Worm (Caenorhabditis elegans) whole organism, mixed stage, embryonic: Measurements from ENCODE around the gene Y46G5A.47.

ENCODE experiments used
- ceh-39 ChIP-seq: fragments of 150-350 bp; optimal IDR thresholded peaks from 2 replicates; lab custom pipeline; 2014; ENCODE audit warnings: missing biosample characterization, missing genetic modification characterization
- elt-3 ChIP-seq: fragments of 150-350 bp; optimal IDR thresholded peaks from 2 replicates; lab custom pipeline; 2014; ENCODE audit warnings: missing biosample characterization, missing genetic modification characterization
- ham-2 ChIP-seq: fragments of 200-800 bp; sonication (Bioruptor generic); optimal IDR thresholded peaks from 2 replicates; lab custom pipeline; 2018; ENCODE audit warnings: mild to moderate bottlenecking, missing genetic modification characterization, missing compliant biosample characterization
- mep-1 ChIP-seq: fragments of 150-350 bp; optimal IDR thresholded peaks from 2 replicates; lab custom pipeline; 2017; ENCODE audit warnings: missing biosample characterization, missing genetic modification reagents, missing genetic modification characterization, inconsistent platforms
- nhr-28 ChIP-seq: fragments of 150-350 bp; optimal IDR thresholded peaks from 2 replicates; lab custom pipeline; 2014; ENCODE audit warnings: missing biosample characterization, missing genetic modification characterization
- snpc-4 ChIP-seq: fragments of 150-350 bp; optimal IDR thresholded peaks from 2 replicates; lab custom pipeline; 2014; ENCODE audit warnings: missing biosample characterization, missing genetic modification characterization
- sptf-1 ChIP-seq: sonication (generic microtip); optimal IDR thresholded peaks from 2 replicates; lab custom pipeline; 2017; ENCODE audit warnings: mild to moderate bottlenecking, missing genetic modification characterization, moderate library complexity, missing compliant biosample characterization
- unc-39 ChIP-seq: fragments of 150-350 bp; optimal IDR thresholded peaks from 2 replicates; lab custom pipeline; 2014; ENCODE audit warnings: missing biosample characterization, missing genetic modification characterization
- zip-8 ChIP-seq: fragments of 150-350 bp; optimal IDR thresholded peaks from 2 replicates; lab custom pipeline; 2014; ENCODE audit warnings: missing biosample characterization, missing genetic modification characterization

DNA sequence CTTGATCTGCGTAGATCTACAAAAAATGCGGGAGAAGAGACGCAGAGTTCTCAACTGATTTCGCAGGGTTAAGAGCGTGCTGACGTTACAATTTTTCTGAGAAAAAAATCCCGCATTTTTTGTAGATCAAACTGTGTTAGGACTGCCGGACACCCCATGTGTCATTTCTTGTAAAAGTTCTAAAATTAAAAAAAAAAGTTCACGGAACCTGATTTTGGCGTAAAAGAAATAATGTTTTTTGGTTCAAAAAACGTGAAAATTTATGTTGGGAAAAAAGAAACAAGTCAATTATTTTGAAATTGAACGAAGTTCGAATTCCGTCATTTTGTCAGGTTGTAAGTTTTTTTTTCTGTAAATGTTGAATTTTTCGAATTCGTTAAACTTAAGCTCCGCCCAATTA, 28.7 kb downstream of the Y46G5A.47 start, which contains the start of gene Y46G5A.34:
- no peak for TF ChIP-seq zip-8
- no peak for TF ChIP-seq mep-1 (tag; lab: Kevin White, UChicago)
- no peak for TF ChIP-seq snpc-4 (tag; lab: Kevin White, UChicago)
- TF ChIP-seq sptf-1 (tag; lab: Kevin White, UChicago), result no peak
- no peak for TF ChIP-seq ceh-39 (tag; lab: Kevin White, UChicago)
- no peak for TF ChIP-seq elt-3 (tag; lab: Kevin White, UChicago)
- no peak for TF ChIP-seq ham-2 (GFP tag; lab: Kevin White, UChicago)
- no peak for TF ChIP-seq nhr-28 (tag; lab: Kevin White, UChicago)
- TF ChIP-seq unc-39 (tag; lab: Kevin White, UChicago), result no peak
